Fruit fly (Drosophila melanogaster) whole organism, wandering third instar larva: ENCODE results near the gene CG14357.

Source experiments
- GATAd ChIP-seq: sonication (Bioruptor generic); optimal IDR thresholded peaks from 2 replicates; lab custom pipeline; 2016; ENCODE audit warnings: missing biosample characterization, missing genetic modification characterization
- Jra ChIP-seq: sonication (Bioruptor generic); optimal IDR thresholded peaks from 2 replicates; lab custom pipeline; 2016; ENCODE audit warnings: missing biosample characterization, missing genetic modification characterization
- foxo ChIP-seq, 2 experiments: fragments of 200-800 bp; sonication (Bioruptor generic); optimal IDR thresholded peaks; 2 replicates in 1 of 2; 3 replicates in 1 of 2; lab custom pipeline; 2016 to 2017; ENCODE audit warnings: missing biosample characterization in 2 of 2, missing genetic modification characterization in 2 of 2
- fru ChIP-seq: fragments of 200-800 bp; sonication (Bioruptor generic); optimal IDR thresholded peaks from 3 replicates; lab custom pipeline; 2016; ENCODE audit warnings: missing biosample characterization, mild to moderate bottlenecking, missing genetic modification characterization
- h ChIP-seq: fragments of 200-800 bp; sonication (Bioruptor generic); optimal IDR thresholded peaks from 3 replicates; lab custom pipeline; 2016; ENCODE audit warnings: missing biosample characterization, mild to moderate bottlenecking, missing genetic modification characterization
- rgr ChIP-seq: fragments of 200-800 bp; sonication (Bioruptor generic); optimal IDR thresholded peaks from 3 replicates; lab custom pipeline; 2016; ENCODE audit warnings: missing biosample characterization, mild to moderate bottlenecking, missing genetic modification characterization

- no peak for TF ChIP-seq foxo (GFP tag; optimal IDR thresholded peaks at IDR 0.05; lab: Kevin White, UChicago)
- TF ChIP-seq fru, result no peak
- TF ChIP-seq Jra (GFP tag; lab: Kevin White, UChicago), result no peak
- no peak for TF ChIP-seq GATAd
- no peak for TF ChIP-seq h
- no peak for TF ChIP-seq rgr (GFP tag; lab: Kevin White, UChicago)
Observed at dm6 chr3R:14112066-14112465, at the start of gene CG14357.
